Worm (Caenorhabditis elegans): ENCODE data around the gene srh-68.

- TF ChIP-seq unc-62 (GFP tag; optimal IDR thresholded peaks at IDR 0.05): no peak
- TF ChIP-seq R02D3.7 (tag; optimal IDR thresholded peaks at IDR 0.05): no peak
- no peak for TF ChIP-seq ceh-82 (tag; optimal IDR thresholded peaks at IDR 0.05)
- no peak for TF ChIP-seq ZK546.5 (tag; optimal IDR thresholded peaks at IDR 0.05)
- no peak for TF ChIP-seq elt-3 (tag; optimal IDR thresholded peaks at IDR 0.05)
- TF ChIP-seq nhr-76 (tag; optimal IDR thresholded peaks at IDR 0.05): no peak
- TF ChIP-seq fkh-10 (GFP tag; optimal IDR thresholded peaks at IDR 0.05): no peak
- TF ChIP-seq unc-39 (tag; optimal IDR thresholded peaks at IDR 0.05): no peak
- TF ChIP-seq nhr-12 (tag; optimal IDR thresholded peaks at IDR 0.05): no peak
- no peak for TF ChIP-seq fkh-2 (tag; optimal IDR thresholded peaks at IDR 0.05)
- no peak for TF ChIP-seq ztf-11 (tag; optimal IDR thresholded peaks at IDR 0.05)
- no peak for TF ChIP-seq elt-1 (tag; optimal IDR thresholded peaks at IDR 0.05)
Observed at ce11 chrII:12516313-12516712, 9.2 kb downstream of the srh-68 start, which contains the start of gene srh-61.
